Fruit fly (Drosophila melanogaster): ENCODE measurements around the gene CG44329.

Gene CG44329

DNA sequence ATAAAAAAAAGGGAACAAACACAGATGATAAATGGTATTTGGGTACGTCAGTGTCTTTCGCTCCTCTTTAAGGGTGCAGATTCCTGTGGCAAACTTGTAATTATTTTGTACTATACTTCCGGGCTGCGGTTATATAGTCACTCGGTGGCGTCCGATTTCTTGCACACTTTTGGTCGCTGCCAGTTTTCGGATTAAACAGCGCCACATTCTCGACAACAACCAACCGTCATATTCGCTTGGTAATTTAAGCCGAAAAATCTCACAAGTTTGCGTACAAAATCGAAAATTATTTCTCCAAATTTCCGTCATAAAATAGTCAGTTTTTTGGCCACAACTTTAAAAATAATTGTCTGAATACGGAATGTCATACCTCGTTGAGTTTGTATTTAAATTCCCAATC is 4.4 kb upstream of the CG44329 start:
- TF ChIP-seq Crg-1 (GFP tag; optimal IDR thresholded peaks at IDR 0.05) (no peak), CG33017 (tag; optimal IDR thresholded peaks at IDR 0.05) (no peak), Mnt (GFP tag; optimal IDR thresholded peaks at IDR 0.05) (no peak), cic (GFP tag; optimal IDR thresholded peaks at IDR 0.05) (no peak), toe (GFP tag; optimal IDR thresholded peaks at IDR 0.05) (no peak), pad (GFP tag; optimal IDR thresholded peaks at IDR 0.05) (no peak), cnc (optimal IDR thresholded peaks at IDR 0.05) (no peak)

DNA sequence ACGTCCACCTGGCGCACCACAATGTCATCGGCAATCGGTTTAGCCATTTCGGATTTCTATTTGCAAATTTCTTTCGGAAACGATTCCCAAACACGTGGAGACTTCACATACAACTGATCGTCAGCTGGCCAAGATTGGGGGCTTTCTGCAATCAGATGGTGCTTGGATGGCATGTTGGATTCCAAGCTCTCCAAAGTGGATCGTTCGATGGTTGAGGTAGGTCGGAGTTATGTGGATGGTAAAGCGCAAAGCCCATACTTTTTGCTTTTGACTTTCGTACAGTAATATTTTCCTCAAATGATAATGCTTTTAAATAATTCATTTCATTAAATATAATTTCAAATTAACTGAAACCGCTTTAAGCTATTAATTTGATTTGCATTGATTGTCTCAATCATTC is 2.9 kb upstream of the CG44329 start, which contains the start of gene AgmNAT:
Gene AgmNAT, minus strand, starts transcription at position 101 of the 400 bp plus-strand sequence.
- TF ChIP-seq Mnt (GFP tag; optimal IDR thresholded peaks at IDR 0.05) (peak; percentile 45), toe (GFP tag; optimal IDR thresholded peaks at IDR 0.05) (no peak), bab1 (GFP tag; optimal IDR thresholded peaks at IDR 0.05) (no peak)

- TF ChIP-seq pad (GFP tag; optimal IDR thresholded peaks at IDR 0.05), result no peak
- no peak for TF ChIP-seq CG7045 (GFP tag; optimal IDR thresholded peaks at IDR 0.05)
- TF ChIP-seq CG11617 (GFP tag; optimal IDR thresholded peaks at IDR 0.05), result no peak
- no peak for TF ChIP-seq CG5204 (GFP tag; optimal IDR thresholded peaks at IDR 0.05)
- no peak for TF ChIP-seq CG14711 (tag; optimal IDR thresholded peaks at IDR 0.05)
- TF ChIP-seq ovo (GFP tag; optimal IDR thresholded peaks at IDR 0.05), result no peak
- no peak for TF ChIP-seq Clk (GFP tag; optimal IDR thresholded peaks at IDR 0.05)
- no peak for TF ChIP-seq Mnt (GFP tag; optimal IDR thresholded peaks at IDR 0.05)
- TF ChIP-seq Crg-1 (GFP tag; optimal IDR thresholded peaks at IDR 0.05), result no peak
- no peak for TF ChIP-seq cnc (optimal IDR thresholded peaks at IDR 0.05)
- no peak for TF ChIP-seq CG7101 (tag; optimal IDR thresholded peaks at IDR 0.05)
- no peak for TF ChIP-seq Hr96 (GFP tag; optimal IDR thresholded peaks at IDR 0.05)
- no peak for TF ChIP-seq CG12768 (GFP tag; optimal IDR thresholded peaks at IDR 0.05)
- no peak for TF ChIP-seq bab1 (GFP tag; optimal IDR thresholded peaks at IDR 0.05)
- no peak for TF ChIP-seq CG33017 (tag; optimal IDR thresholded peaks at IDR 0.05)
- no peak for TF ChIP-seq cic (GFP tag; optimal IDR thresholded peaks at IDR 0.05)
These were observed 4.1 kb downstream of the CG44329 start, which contains the start of gene Prosbeta2R1 for dm6 chrX:5808654-5809053. Gene Prosbeta2R1, plus strand, starts transcription at chrX:5808954.

DNA sequence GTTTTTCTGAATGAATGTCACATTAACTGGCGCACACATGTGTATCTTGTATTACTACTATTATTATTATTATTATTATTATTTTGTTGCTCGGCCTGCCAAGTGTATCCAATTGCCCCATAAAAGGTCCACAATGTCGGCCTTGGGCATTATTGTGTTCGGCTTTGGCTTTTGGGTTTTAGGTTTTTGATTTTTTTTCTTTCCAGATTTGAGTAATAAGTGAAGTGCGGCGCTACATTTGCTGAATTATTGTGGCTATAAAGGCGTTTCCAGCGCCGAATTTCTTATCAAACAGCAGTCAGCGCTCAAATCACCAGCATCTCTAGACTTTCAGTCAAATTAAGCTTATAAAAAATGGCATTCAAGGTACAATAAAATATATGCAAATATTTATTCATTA is 8.4 kb downstream of the CG44329 start, which contains the start of gene Cpr5C:
Gene Cpr5C, plus strand, starts transcription at position 301 of the 400 bp plus-strand sequence.
- no peak for TF ChIP-seq CG1620 (GFP tag; optimal IDR thresholded peaks at IDR 0.05)
- TF ChIP-seq cic (GFP tag; optimal IDR thresholded peaks at IDR 0.05), result no peak
- no peak for TF ChIP-seq CG12768 (GFP tag; optimal IDR thresholded peaks at IDR 0.05)
- TF ChIP-seq ovo (GFP tag; optimal IDR thresholded peaks at IDR 0.05), result no peak
- TF ChIP-seq Crg-1 (GFP tag; optimal IDR thresholded peaks at IDR 0.05), result no peak
- TF ChIP-seq CG33017 (tag; optimal IDR thresholded peaks at IDR 0.05), result no peak
- no peak for TF ChIP-seq toe (GFP tag; optimal IDR thresholded peaks at IDR 0.05)
- TF ChIP-seq bab1 (GFP tag; optimal IDR thresholded peaks at IDR 0.05), result no peak
- no peak for TF ChIP-seq cnc (optimal IDR thresholded peaks at IDR 0.05)
- TF ChIP-seq kay (GFP tag; ENCODE audit: borderline replicate concordance), result no peak
- TF ChIP-seq Mnt (GFP tag; optimal IDR thresholded peaks at IDR 0.05), result no peak

- TF ChIP-seq kay (GFP tag; ENCODE audit: borderline replicate concordance), result no peak
- TF ChIP-seq Clk (GFP tag; optimal IDR thresholded peaks at IDR 0.05), result no peak
- TF ChIP-seq CG7101 (tag; optimal IDR thresholded peaks at IDR 0.05), result no peak
These were observed 12.1 kb downstream of the CG44329 start for dm6 chrX:5800634-5801033.

- no peak for TF ChIP-seq Hr96 (GFP tag; optimal IDR thresholded peaks at IDR 0.05)
- no peak for TF ChIP-seq CG11617 (GFP tag; optimal IDR thresholded peaks at IDR 0.05)
- no peak for TF ChIP-seq Clk (GFP tag; optimal IDR thresholded peaks at IDR 0.05)
- TF ChIP-seq pad (GFP tag; optimal IDR thresholded peaks at IDR 0.05), result no peak
- no peak for TF ChIP-seq CG12768 (GFP tag; optimal IDR thresholded peaks at IDR 0.05)
- TF ChIP-seq kay (GFP tag; ENCODE audit: borderline replicate concordance), result no peak
- TF ChIP-seq CG7101 (tag; optimal IDR thresholded peaks at IDR 0.05), result no peak
- TF ChIP-seq cnc (optimal IDR thresholded peaks at IDR 0.05), result no peak
- TF ChIP-seq cic (GFP tag; optimal IDR thresholded peaks at IDR 0.05), result no peak
- TF ChIP-seq CG1620 (GFP tag; optimal IDR thresholded peaks at IDR 0.05), result no peak
These were observed 20.9 kb downstream of the CG44329 start, which contains the start of gene CG12239 for dm6 chrX:5791840-5792239. Gene CG12239, plus strand, starts transcription at chrX:5792140.

dm6 chrX:5789187-5789586 is 23.6 kb downstream of the CG44329 start, which contains the start of gene CG15767:
Gene CG15767, plus strand, starts transcription at chrX:5789487.
- TF ChIP-seq cnc (optimal IDR thresholded peaks at IDR 0.05) (no peak), toe (GFP tag; optimal IDR thresholded peaks at IDR 0.05) (no peak), bab1 (GFP tag; optimal IDR thresholded peaks at IDR 0.05) (no peak), CG12768 (GFP tag; optimal IDR thresholded peaks at IDR 0.05) (no peak), CG1620 (GFP tag; optimal IDR thresholded peaks at IDR 0.05) (no peak), Clk (GFP tag; optimal IDR thresholded peaks at IDR 0.05) (no peak), pad (GFP tag; optimal IDR thresholded peaks at IDR 0.05) (no peak), CG7045 (GFP tag; optimal IDR thresholded peaks at IDR 0.05) (no peak), Mnt (GFP tag; optimal IDR thresholded peaks at IDR 0.05) (no peak), tj (GFP tag; optimal IDR thresholded peaks at IDR 0.05) (no peak), Hr96 (GFP tag; optimal IDR thresholded peaks at IDR 0.05) (no peak), CG5204 (GFP tag; optimal IDR thresholded peaks at IDR 0.05) (no peak), CG7101 (tag; optimal IDR thresholded peaks at IDR 0.05) (no peak), ovo (GFP tag; optimal IDR thresholded peaks at IDR 0.05) (no peak), CG14711 (tag; optimal IDR thresholded peaks at IDR 0.05) (no peak), CG33017 (tag; optimal IDR thresholded peaks at IDR 0.05) (no peak), cic (GFP tag; optimal IDR thresholded peaks at IDR 0.05) (no peak), CG11617 (GFP tag; optimal IDR thresholded peaks at IDR 0.05) (no peak)

Measured in whole organism, adult.